Worm (Caenorhabditis elegans) whole organism, L4 larva: ENCODE results near the gene ell-1.

Experiments used
- egl-43 ChIP-seq: fragments of 200-800 bp; sonication (Bioruptor generic); IDR thresholded peaks from 2 replicates; pipeline ENCODE4 v1.3.6; 2022; ENCODE audit warnings: missing genetic modification reagents, missing genetic modification characterization, missing compliant biosample characterization
- fkh-10 ChIP-seq: fragments of 150-350 bp; optimal IDR thresholded peaks from 2 replicates; lab custom pipeline; 2014; ENCODE audit warnings: missing biosample characterization, missing genetic modification reagents, missing genetic modification characterization
- hif-1 ChIP-seq, 2 experiments: sonication (generic microtip); optimal IDR thresholded peaks; 2 replicates each; lab custom pipeline; 2016 to 2017; ENCODE audit warnings: missing compliant biosample characterization in 2 of 2, missing genetic modification characterization in 2 of 2, missing genetic modification reagents in 2 of 2, missing genotype in 2 of 2, mild to moderate bottlenecking in 1 of 2
- sdz-12 ChIP-seq: fragments of 200-800 bp; sonication (Bioruptor generic); optimal IDR thresholded peaks from 2 replicates; lab custom pipeline; 2018; ENCODE audit warnings: mild to moderate bottlenecking, missing genetic modification characterization, missing compliant biosample characterization

- TF ChIP-seq hif-1 (tag; optimal IDR thresholded peaks at IDR 0.05; lab: Kevin White, UChicago) (no peak), egl-43 (GFP tag; lab: Robert Waterston, UW) (no peak), sdz-12 (GFP tag; lab: Kevin White, UChicago) (no peak), fkh-10 (no peak)
Observed at ce11 chrIV:4410526-4410925, 16.3 kb downstream of the ell-1 start.
